Fruit fly (Drosophila melanogaster): ENCODE results near the gene CG9813.

DNA sequence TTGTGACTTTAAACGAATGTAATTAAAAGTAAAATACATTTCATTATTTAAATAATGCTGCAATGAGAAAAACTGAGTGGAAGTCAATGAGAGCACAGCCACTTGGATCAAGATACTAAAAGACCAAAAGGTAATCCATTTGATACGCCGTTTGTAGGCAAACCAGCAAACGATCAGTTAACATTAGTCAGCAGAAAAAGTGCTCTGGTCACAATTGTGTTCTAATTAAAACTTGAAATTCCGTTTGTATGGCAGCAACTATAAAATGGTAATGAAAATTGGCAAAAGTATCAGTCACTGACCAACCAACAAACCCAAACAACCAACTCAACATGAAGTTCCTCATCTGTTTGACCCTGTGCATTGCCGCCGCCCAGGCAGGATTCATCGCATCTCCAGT is 18.0 kb upstream of the CG9813 start, which contains the start of gene CG14377:
- no peak for TF ChIP-seq sage (GFP tag; optimal IDR thresholded peaks at IDR 0.05)
- TF ChIP-seq CG32264 (GFP tag; optimal IDR thresholded peaks at IDR 0.05): no peak
- TF ChIP-seq usp (GFP tag; optimal IDR thresholded peaks at IDR 0.05): no peak
- TF ChIP-seq psq (GFP tag; optimal IDR thresholded peaks at IDR 0.05): no peak
- no peak for TF ChIP-seq lola (GFP tag; optimal IDR thresholded peaks at IDR 0.05)
- no peak for TF ChIP-seq fru (GFP tag; optimal IDR thresholded peaks at IDR 0.05)
- TF ChIP-seq OdsH (GFP tag; optimal IDR thresholded peaks at IDR 0.05): no peak
- no peak for TF ChIP-seq Hr78 (GFP tag; optimal IDR thresholded peaks at IDR 0.05)
- no peak for TF ChIP-seq dmrt93B (GFP tag; optimal IDR thresholded peaks at IDR 0.05)

Data from whole organism, wandering third instar larva.